Fruit fly (Drosophila melanogaster) whole organism, embryonic: ENCODE data around the gene sle.
A peak's percentile ranks its signal among the peaks of the same experiment; 100 is the strongest.

ENCODE experiments used
- ATbp ChIP-seq: fragments of 200-800 bp; sonication (Bioruptor generic); optimal IDR thresholded peaks from 2 replicates; lab custom pipeline; 2017; ENCODE audit warnings: missing biosample characterization, mild to moderate bottlenecking, missing genetic modification characterization, missing genetic modification reagents
- Adf1 ChIP-seq: fragments of 200-800 bp; sonication (Bioruptor generic); IDR thresholded peaks from 2 replicates; pipeline ENCODE4 v1.3.6; 2022; ENCODE audit warnings: missing biosample characterization, missing genetic modification characterization
- Aef1 ChIP-seq: fragments of 200-800 bp; sonication (Bioruptor generic); IDR thresholded peaks from 3 replicates; pipeline ENCODE4 v1.3.6; 2022; ENCODE audit warnings: missing biosample characterization, missing genetic modification characterization
- Atf6 ChIP-seq: fragments of 200-800 bp; sonication (Bioruptor generic); IDR thresholded peaks from 2 replicates; pipeline ENCODE4 v1.3.6; 2022; ENCODE audit warnings: missing biosample characterization, missing genetic modification characterization
- CG10147 ChIP-seq: fragments of 200-800 bp; sonication (Bioruptor generic); optimal IDR thresholded peaks from 2 replicates; lab custom pipeline; 2019; ENCODE audit warnings: missing biosample characterization, mild to moderate bottlenecking, missing genetic modification characterization, moderate library complexity
- CG10209 ChIP-seq: fragments of 200-800 bp; sonication (Bioruptor generic); optimal IDR thresholded peaks from 3 replicates; lab custom pipeline; 2017; ENCODE audit warnings: missing biosample characterization, mild to moderate bottlenecking, missing genetic modification characterization, missing genetic modification reagents
- CG11085 ChIP-seq: fragments of 200-800 bp; sonication (Bioruptor generic); IDR thresholded peaks from 2 replicates; pipeline ENCODE4 v1.3.6; 2022; ENCODE audit warnings: missing biosample characterization, missing genetic modification characterization
- CG11398 ChIP-seq: fragments of 200-800 bp; sonication (Bioruptor generic); optimal IDR thresholded peaks from 2 replicates; lab custom pipeline; 2016; ENCODE audit warnings: missing biosample characterization, missing genetic modification characterization
- CG11456 ChIP-seq: fragments of 200-800 bp; sonication (Bioruptor generic); IDR thresholded peaks from 3 replicates; pipeline ENCODE4 v1.3.6; 2022; ENCODE audit warnings: missing biosample characterization, missing genetic modification characterization
- CG12299 ChIP-seq: fragments of 200-800 bp; sonication (Bioruptor generic); optimal IDR thresholded peaks from 2 replicates; lab custom pipeline; 2018; ENCODE audit warnings: missing biosample characterization, mild to moderate bottlenecking, missing genetic modification characterization
- CG1233 ChIP-seq: fragments of 200-800 bp; sonication (Bioruptor generic); optimal IDR thresholded peaks from 4 replicates; lab custom pipeline; 2018; ENCODE audit warnings: missing biosample characterization, mild to moderate bottlenecking, missing genetic modification characterization
- CG13894 ChIP-seq: fragments of 200-800 bp; sonication (Bioruptor generic); optimal IDR thresholded peaks from 3 replicates; lab custom pipeline; 2018; ENCODE audit warnings: missing biosample characterization, mild to moderate bottlenecking, missing genetic modification characterization, moderate library complexity
- CG14860 ChIP-seq: fragments of 200-800 bp; sonication (Bioruptor generic); IDR thresholded peaks from 3 replicates; pipeline ENCODE4 v1.3.6; 2022; ENCODE audit warnings: missing biosample characterization, missing genetic modification characterization; ENCODE audit not compliant: partially characterized antibody
- CG1603 ChIP-seq: fragments of 200-800 bp; sonication (Bioruptor generic); optimal IDR thresholded peaks from 2 replicates; lab custom pipeline; 2019; ENCODE audit warnings: missing biosample characterization, mild to moderate bottlenecking, missing genetic modification characterization, moderate library complexity
- CG17385 ChIP-seq: fragments of 200-800 bp; sonication (Bioruptor generic); optimal IDR thresholded peaks from 3 replicates; lab custom pipeline; 2018; ENCODE audit warnings: missing biosample characterization, mild to moderate bottlenecking, missing genetic modification characterization
- CG17612 ChIP-seq: fragments of 200-800 bp; sonication (Bioruptor generic); IDR thresholded peaks from 2 replicates; pipeline ENCODE4 v1.3.6; 2022; ENCODE audit warnings: missing biosample characterization, missing genetic modification characterization
- CG2678 ChIP-seq: fragments of 200-800 bp; sonication (Bioruptor generic); optimal IDR thresholded peaks from 3 replicates; lab custom pipeline; 2019; ENCODE audit warnings: missing biosample characterization, mild to moderate bottlenecking, missing genetic modification characterization, moderate library complexity
- CG3281 ChIP-seq: fragments of 200-800 bp; sonication (Bioruptor generic); optimal IDR thresholded peaks from 3 replicates; lab custom pipeline; 2017; ENCODE audit warnings: missing biosample characterization, mild to moderate bottlenecking, missing genetic modification characterization
- CG4424 ChIP-seq: fragments of 200-800 bp; sonication (Bioruptor generic); optimal IDR thresholded peaks from 3 replicates; lab custom pipeline; 2016; ENCODE audit warnings: missing biosample characterization, missing genetic modification characterization
- CG6854 ChIP-seq: fragments of 200-800 bp; sonication (Bioruptor generic); optimal IDR thresholded peaks from 3 replicates; lab custom pipeline; 2017; ENCODE audit warnings: missing biosample characterization, mild to moderate bottlenecking, missing genetic modification characterization
- CG7556 ChIP-seq: fragments of 200-800 bp; sonication (Bioruptor generic); optimal IDR thresholded peaks from 2 replicates; lab custom pipeline; 2017; ENCODE audit warnings: missing biosample characterization, mild to moderate bottlenecking, missing genetic modification characterization
- CG8281 ChIP-seq: fragments of 200-800 bp; sonication (Bioruptor generic); optimal IDR thresholded peaks from 2 replicates; lab custom pipeline; 2018; ENCODE audit warnings: missing biosample characterization, mild to moderate bottlenecking, missing genetic modification characterization, moderate library complexity
- CG8478 ChIP-seq: fragments of >200 bp; optimal IDR thresholded peaks from 2 replicates; lab custom pipeline; 2018
- CG9817 ChIP-seq: fragments of 200-800 bp; sonication (Bioruptor generic); optimal IDR thresholded peaks from 2 replicates; lab custom pipeline; 2018; ENCODE audit warnings: missing biosample characterization, mild to moderate bottlenecking, missing genetic modification characterization, moderate library complexity
- CkIIα-i1 ChIP-seq: fragments of 200-800 bp; sonication (Bioruptor generic); IDR thresholded peaks from 2 replicates; pipeline ENCODE4 v1.3.6; 2022; ENCODE audit warnings: missing biosample characterization, missing genetic modification characterization
- Drgx ChIP-seq: fragments of 200-800 bp; sonication (Bioruptor generic); IDR thresholded peaks from 2 replicates; pipeline ENCODE4 v1.3.6; 2022; ENCODE audit warnings: missing biosample characterization, missing genetic modification characterization
- ERR ChIP-seq: fragments of 200-800 bp; sonication (Bioruptor generic); optimal IDR thresholded peaks from 2 replicates; lab custom pipeline; 2016; ENCODE audit warnings: missing biosample characterization, missing genetic modification characterization
- Ets97D ChIP-seq: fragments of 200-800 bp; sonication (Bioruptor generic); optimal IDR thresholded peaks from 3 replicates; lab custom pipeline; 2016; ENCODE audit warnings: missing biosample characterization, missing genetic modification characterization
- Fer1 ChIP-seq: fragments of 200-800 bp; sonication (Bioruptor generic); optimal IDR thresholded peaks from 2 replicates; lab custom pipeline; 2017; ENCODE audit warnings: missing biosample characterization, mild to moderate bottlenecking, missing genetic modification characterization
- Fer2 ChIP-seq: fragments of 200-800 bp; sonication (Bioruptor generic); optimal IDR thresholded peaks from 2 replicates; lab custom pipeline; 2018; ENCODE audit warnings: missing biosample characterization, mild to moderate bottlenecking, missing genetic modification characterization, moderate library complexity
- HLH4C ChIP-seq: fragments of 200-800 bp; sonication (Bioruptor generic); IDR thresholded peaks from 3 replicates; pipeline ENCODE4 v1.3.6; 2022; ENCODE audit warnings: missing biosample characterization, missing genetic modification characterization; ENCODE audit not compliant: partially characterized antibody
- Hsf ChIP-seq: fragments of 200-800 bp; sonication (Bioruptor generic); optimal IDR thresholded peaks from 3 replicates; lab custom pipeline; 2016; ENCODE audit warnings: missing biosample characterization, missing genetic modification characterization
- Mes4 ChIP-seq: fragments of 200-800 bp; sonication (Bioruptor generic); optimal IDR thresholded peaks from 2 replicates; lab custom pipeline; 2016; ENCODE audit warnings: missing biosample characterization, missing genetic modification characterization
- Nf-YA ChIP-seq: fragments of 200-800 bp; sonication (Bioruptor generic); IDR thresholded peaks from 2 replicates; pipeline ENCODE4 v1.3.6; 2022; ENCODE audit warnings: missing biosample characterization, missing genetic modification characterization
- Nf-YC ChIP-seq: fragments of 200-800 bp; optimal IDR thresholded peaks from 3 replicates; lab custom pipeline; 2019; ENCODE audit warnings: missing biosample characterization, mild to moderate bottlenecking, missing genetic modification characterization, moderate library complexity
- Rfx ChIP-seq: fragments of 200-800 bp; sonication (Bioruptor generic); IDR thresholded peaks from 2 replicates; pipeline ENCODE4 v1.3.6; 2022; ENCODE audit warnings: missing biosample characterization, missing genetic modification characterization
- Six4 ChIP-seq: fragments of 200-800 bp; sonication (Bioruptor generic); optimal IDR thresholded peaks from 2 replicates; lab custom pipeline; 2016; ENCODE audit warnings: missing biosample characterization, missing genetic modification characterization
- Trl ChIP-seq, 3 experiments: fragments of >200 bp in 2 of 3; fragments of 200-800 bp in 1 of 3; sonication (Bioruptor generic) in 1 of 3; optimal IDR thresholded peaks; 2 replicates in 1 of 3; 3 replicates in 2 of 3; lab custom pipeline; 2016 to 2017; ENCODE audit warnings: missing biosample characterization in 1 of 3, missing genetic modification characterization in 1 of 3
- cas ChIP-seq: fragments of 200-800 bp; sonication (Bioruptor generic); IDR thresholded peaks from 2 replicates; pipeline ENCODE4 v1.3.6; 2022; ENCODE audit warnings: missing biosample characterization, missing genetic modification characterization
- cwo ChIP-seq: fragments of 200-800 bp; sonication (Bioruptor generic); optimal IDR thresholded peaks from 3 replicates; lab custom pipeline; 2017; ENCODE audit warnings: missing biosample characterization, missing genetic modification characterization, mild to moderate bottlenecking, moderate library complexity, missing genetic modification reagents
- da ChIP-seq: fragments of 200-800 bp; sonication (Bioruptor generic); optimal IDR thresholded peaks from 2 replicates; lab custom pipeline; 2016; ENCODE audit warnings: missing biosample characterization, missing genetic modification characterization
- gfzf ChIP-seq: fragments of 200-800 bp; sonication (Bioruptor generic); optimal IDR thresholded peaks from 2 replicates; lab custom pipeline; 2016; ENCODE audit warnings: missing biosample characterization, mild to moderate bottlenecking, missing genetic modification characterization, moderate library complexity
- her ChIP-seq: fragments of 200-800 bp; sonication (Bioruptor generic); optimal IDR thresholded peaks from 2 replicates; lab custom pipeline; 2016; ENCODE audit warnings: missing biosample characterization, missing genetic modification characterization
- hth ChIP-seq: fragments of >200 bp; optimal IDR thresholded peaks from 2 replicates; lab custom pipeline; 2017; ENCODE audit warnings: inconsistent platforms
- lab ChIP-seq: fragments of 200-800 bp; sonication (Bioruptor generic); optimal IDR thresholded peaks from 3 replicates; lab custom pipeline; 2017; ENCODE audit warnings: missing biosample characterization, missing genetic modification characterization, mild to moderate bottlenecking, moderate library complexity, missing genetic modification reagents
- nom ChIP-seq: fragments of 200-800 bp; sonication (Bioruptor generic); optimal IDR thresholded peaks from 2 replicates; lab custom pipeline; 2017; ENCODE audit warnings: missing biosample characterization, missing genetic modification characterization, mild to moderate bottlenecking, moderate library complexity, missing genetic modification reagents
- onecut ChIP-seq: fragments of 200-800 bp; sonication (Bioruptor generic); IDR thresholded peaks from 2 replicates; pipeline ENCODE4 v1.3.6; 2022; ENCODE audit warnings: missing biosample characterization, missing genetic modification characterization
- pho ChIP-seq: fragments of 200-800 bp; sonication (Bioruptor generic); optimal IDR thresholded peaks from 2 replicates; lab custom pipeline; 2016; ENCODE audit warnings: missing biosample characterization, missing genetic modification characterization
- psq ChIP-seq: fragments of 200-800 bp; sonication (Bioruptor generic); optimal IDR thresholded peaks from 2 replicates; lab custom pipeline; 2017; ENCODE audit warnings: missing biosample characterization, missing genetic modification characterization
- scrt ChIP-seq: fragments of 200-800 bp; sonication (Bioruptor generic); optimal IDR thresholded peaks from 2 replicates; lab custom pipeline; 2018; ENCODE audit warnings: missing biosample characterization, mild to moderate bottlenecking, missing genetic modification characterization, moderate library complexity
- tin ChIP-seq: fragments of 200-800 bp; sonication (Bioruptor generic); optimal IDR thresholded peaks from 3 replicates; lab custom pipeline; 2016; ENCODE audit warnings: missing biosample characterization, missing genetic modification characterization
- twi ChIP-seq: fragments of 200-800 bp; optimal IDR thresholded peaks from 2 replicates; lab custom pipeline; 2019; ENCODE audit warnings: missing biosample characterization, mild to moderate bottlenecking, missing genetic modification characterization, moderate library complexity

sle gene

dm6 chr3R:10368251-10368650, 35.3 kb downstream of the sle start (continued):
- no peak for TF ChIP-seq Drgx (GFP tag; lab: Robert Waterston, UW)
- TF ChIP-seq CG9817 (tag; lab: Kevin White, UChicago): no peak
- no peak for TF ChIP-seq CG8281
- peak; percentile 99 for TF ChIP-seq Nf-YC
- no peak for TF ChIP-seq Hsf (GFP tag; lab: Kevin White, UChicago)
- TF ChIP-seq Ets97D (GFP tag; lab: Kevin White, UChicago): no peak
- TF ChIP-seq CG8478 (lab: Kevin White, UChicago): peak; percentile 90
- no peak for TF ChIP-seq cas (GFP tag; lab: Robert Waterston, UW)
- no peak for TF ChIP-seq Aef1 (GFP tag; lab: Robert Waterston, UW)
- no peak for TF ChIP-seq onecut (GFP tag; lab: Robert Waterston, UW)
- TF ChIP-seq CkIIα-i1 (GFP tag; lab: Robert Waterston, UW): no peak
- no peak for TF ChIP-seq CG1603 (tag; lab: Kevin White, UChicago)
- TF ChIP-seq da: no peak
- no peak for TF ChIP-seq CG17612 (GFP tag; lab: Robert Waterston, UW)
- no peak for TF ChIP-seq CG2678 (tag; lab: Kevin White, UChicago)
- no peak for TF ChIP-seq CG4424 (GFP tag; lab: Kevin White, UChicago)
- TF ChIP-seq hth: no peak
- no peak for TF ChIP-seq CG6854
- peak; percentile 44; the same call in 1 of the 2 replicates for TF ChIP-seq Adf1 (GFP tag; lab: Robert Waterston, UW)
- no peak for TF ChIP-seq tin (GFP tag; lab: Kevin White, UChicago)
- no peak for TF ChIP-seq Mes4 (GFP tag; lab: Kevin White, UChicago)
- TF ChIP-seq twi (tag; lab: Kevin White, UChicago): no peak
- no peak for TF ChIP-seq cwo (GFP tag; lab: Kevin White, UChicago)
- no peak for TF ChIP-seq Fer1 (GFP tag; lab: Kevin White, UChicago)
- no peak for TF ChIP-seq Atf6
- no peak for TF ChIP-seq CG14860
- TF ChIP-seq pho: no peak
- TF ChIP-seq Six4 (GFP tag; lab: Kevin White, UChicago): no peak
- no peak for TF ChIP-seq gfzf (GFP tag; lab: Kevin White, UChicago)
- no peak for TF ChIP-seq Trl (optimal IDR thresholded peaks at IDR 0.05; lab: Kevin White, UChicago)
- no peak for TF ChIP-seq Trl (GFP tag; optimal IDR thresholded peaks at IDR 0.05; lab: Kevin White, UChicago)
- no peak for TF ChIP-seq nom
- 0 out of 3 replicates have a peak, but pooled peaks have one; percentile 34 for TF ChIP-seq CG11456 (GFP tag; lab: Robert Waterston, UW)
- no peak for TF ChIP-seq CG13894 (tag; lab: Kevin White, UChicago)
- TF ChIP-seq CG17385 (GFP tag; lab: Kevin White, UChicago): no peak
- no peak for TF ChIP-seq CG10147
- TF ChIP-seq ATbp (GFP tag; lab: Kevin White, UChicago): no peak
- no peak for TF ChIP-seq psq
- no peak for TF ChIP-seq CG11398 (GFP tag; lab: Kevin White, UChicago)
- no peak for TF ChIP-seq HLH4C
- TF ChIP-seq CG10209 (GFP tag; lab: Kevin White, UChicago): no peak
- no peak for TF ChIP-seq CG1233 (GFP tag; lab: Kevin White, UChicago)
- TF ChIP-seq CG11085 (GFP tag; lab: Robert Waterston, UW): no peak
- TF ChIP-seq CG3281 (GFP tag; lab: Kevin White, UChicago): no peak
- TF ChIP-seq CG7556: no peak
- TF ChIP-seq Nf-YA (GFP tag; lab: Robert Waterston, UW): peak; percentile 82
- TF ChIP-seq CG12299: no peak
- no peak for TF ChIP-seq scrt
- TF ChIP-seq Fer2: no peak
- no peak for TF ChIP-seq ERR (GFP tag; lab: Kevin White, UChicago)
- peak; percentile 95 for TF ChIP-seq Rfx (GFP tag; lab: Robert Waterston, UW)
- TF ChIP-seq her (GFP tag; lab: Kevin White, UChicago): no peak
- no peak for TF ChIP-seq lab (GFP tag; lab: Kevin White, UChicago)
